Worm (Caenorhabditis elegans) whole organism, L2 larva: ENCODE measurements around the gene C13C4.7.

Source experiments
- Y55F3AM.14 ChIP-seq: fragments of 200-800 bp; sonication (Bioruptor generic); optimal IDR thresholded peaks from 2 replicates; lab custom pipeline; 2018; ENCODE audit warnings: mild to moderate bottlenecking, missing genetic modification characterization, missing compliant biosample characterization
- ZK546.5 ChIP-seq: sonication (generic microtip); optimal IDR thresholded peaks from 2 replicates; lab custom pipeline; 2017; ENCODE audit warnings: missing biosample characterization, missing genetic modification characterization
- ama-1 ChIP-seq: fragments of 150-350 bp; optimal IDR thresholded peaks from 2 replicates; lab custom pipeline; 2018; ENCODE audit warnings: inconsistent platforms
- blmp-1 ChIP-seq: sonication (generic microtip); optimal IDR thresholded peaks from 2 replicates; lab custom pipeline; 2017; ENCODE audit warnings: missing genetic modification characterization, mild to moderate bottlenecking, missing compliant biosample characterization, antibody characterized with exemption, moderate library complexity; ENCODE audit not compliant: insufficient read depth
- ceh-16 ChIP-seq: fragments of 150-350 bp; optimal IDR thresholded peaks from 2 replicates; lab custom pipeline; 2014; ENCODE audit warnings: missing biosample characterization, missing genetic modification characterization
- ceh-82 ChIP-seq: fragments of 150-350 bp; optimal IDR thresholded peaks from 2 replicates; lab custom pipeline; 2014; ENCODE audit warnings: missing biosample characterization, missing genetic modification characterization
- crh-2 ChIP-seq: sonication (generic microtip); optimal IDR thresholded peaks from 2 replicates; lab custom pipeline; 2017; ENCODE audit warnings: missing biosample characterization, missing genetic modification characterization
- fos-1 ChIP-seq: fragments of 150-350 bp; optimal IDR thresholded peaks from 2 replicates; lab custom pipeline; 2014; ENCODE audit warnings: missing biosample characterization, missing genetic modification characterization
- lin-13 ChIP-seq: fragments of 150-350 bp; optimal IDR thresholded peaks from 2 replicates; lab custom pipeline; 2014; ENCODE audit warnings: missing biosample characterization, missing genetic modification reagents, missing genetic modification characterization
- lin-39 ChIP-seq: fragments of 150-350 bp; optimal IDR thresholded peaks from 2 replicates; lab custom pipeline; 2014; ENCODE audit warnings: missing biosample characterization, missing genetic modification reagents, missing genetic modification characterization
- mab-5 ChIP-seq: fragments of 150-350 bp; optimal IDR thresholded peaks from 2 replicates; lab custom pipeline; 2014; ENCODE audit warnings: missing biosample characterization, missing genetic modification characterization
- mdl-1 ChIP-seq, 2 experiments: fragments of 150-350 bp in 1 of 2; sonication (generic microtip) in 1 of 2; optimal IDR thresholded peaks; 2 replicates each; lab custom pipeline; 2017; ENCODE audit warnings: missing biosample characterization in 2 of 2, missing genetic modification characterization in 2 of 2
- nhr-10 ChIP-seq: sonication (generic microtip); optimal IDR thresholded peaks from 2 replicates; lab custom pipeline; 2017; ENCODE audit warnings: missing biosample characterization, missing genetic modification characterization
- nhr-12 ChIP-seq: fragments of 150-350 bp; optimal IDR thresholded peaks from 2 replicates; lab custom pipeline; 2014; ENCODE audit warnings: missing biosample characterization, missing genetic modification characterization
- nhr-129 ChIP-seq: fragments of 150-350 bp; optimal IDR thresholded peaks from 2 replicates; lab custom pipeline; 2014; ENCODE audit warnings: missing biosample characterization, missing genetic modification characterization
- nhr-21 ChIP-seq: fragments of 150-350 bp; optimal IDR thresholded peaks from 2 replicates; lab custom pipeline; 2014; ENCODE audit warnings: missing biosample characterization, missing genetic modification characterization
- nhr-237 ChIP-seq: fragments of 150-350 bp; optimal IDR thresholded peaks from 2 replicates; lab custom pipeline; 2014; ENCODE audit warnings: missing biosample characterization, missing genetic modification characterization
- nhr-25 ChIP-seq: fragments of 150-350 bp; sonication (generic microtip); optimal IDR thresholded peaks from 3 replicates; lab custom pipeline; 2014; ENCODE audit warnings: missing biosample characterization, missing genetic modification characterization
- nhr-6 ChIP-seq: fragments of 150-350 bp; optimal IDR thresholded peaks from 2 replicates; lab custom pipeline; 2014; ENCODE audit warnings: missing biosample characterization, missing genetic modification characterization
- nhr-77 ChIP-seq: fragments of 150-350 bp; optimal IDR thresholded peaks from 2 replicates; lab custom pipeline; 2014; ENCODE audit warnings: missing biosample characterization, missing genetic modification characterization
- sma-3 ChIP-seq: sonication (generic microtip); optimal IDR thresholded peaks from 2 replicates; lab custom pipeline; 2016; ENCODE audit warnings: missing genetic modification reagents, missing genetic modification characterization, missing compliant biosample characterization
- sma-9 ChIP-seq, 2 experiments: fragments of 150-350 bp in 1 of 2; sonication (generic microtip) in 1 of 2; optimal IDR thresholded peaks; 2 replicates each; lab custom pipeline; 2014 to 2016; ENCODE audit warnings: missing genetic modification characterization in 2 of 2, mild to moderate bottlenecking in 1 of 2, missing biosample characterization in 1 of 2, missing compliant biosample characterization in 1 of 2, missing genetic modification reagents in 1 of 2, moderate library complexity in 1 of 2
- snpc-4 ChIP-seq: fragments of 150-350 bp; optimal IDR thresholded peaks from 2 replicates; lab custom pipeline; 2014; ENCODE audit warnings: missing biosample characterization, missing genetic modification characterization
- zag-1 ChIP-seq: fragments of 150-350 bp; optimal IDR thresholded peaks from 2 replicates; lab custom pipeline; 2014; ENCODE audit warnings: missing biosample characterization, missing genetic modification characterization
- ztf-1 ChIP-seq: fragments of 200-800 bp; sonication (Bioruptor generic); conservative IDR thresholded peaks from 2 replicates; pipeline ENCODE4 v1.3.6; 2022; ENCODE audit warnings: missing genetic modification characterization, missing compliant biosample characterization
- ztf-4 ChIP-seq: fragments of 150-350 bp; optimal IDR thresholded peaks from 2 replicates; lab custom pipeline; 2014; ENCODE audit warnings: missing biosample characterization, missing genetic modification characterization

Gene C13C4.7

DNA sequence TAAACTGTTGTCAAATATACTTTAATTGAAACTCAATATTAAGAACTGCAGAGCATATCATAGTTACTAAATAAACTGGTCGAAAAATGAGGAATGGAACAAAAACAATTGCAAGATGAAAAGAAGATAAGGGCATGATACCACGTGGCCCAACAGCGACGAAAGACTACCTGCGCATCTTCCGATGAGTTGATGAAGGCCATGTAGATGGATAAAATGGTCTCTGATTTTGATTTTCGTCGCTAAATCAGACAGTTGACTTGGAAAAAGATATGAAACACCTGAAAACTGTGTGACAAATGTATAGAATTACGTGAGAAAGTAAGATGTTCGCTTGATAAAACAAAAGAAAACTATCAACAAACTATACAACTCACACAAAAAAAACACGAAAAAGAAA, 48.8 kb downstream of the C13C4.7 start:
- TF ChIP-seq nhr-25 (tag; lab: Kevin White, UChicago) (peak; percentile 44), ceh-16 (tag; lab: Kevin White, UChicago) (no peak), ZK546.5 (no peak), crh-2 (tag; lab: Kevin White, UChicago) (peak; percentile 43), nhr-237 (no peak), sma-9 (GFP tag; optimal IDR thresholded peaks at IDR 0.05; lab: Kevin White, UChicago) (peak; percentile 60), sma-9 (tag; optimal IDR thresholded peaks at IDR 0.05; lab: Kevin White, UChicago) (no peak), blmp-1 (tag; lab: Kevin White, UChicago) (peak; percentile 43), nhr-129 (tag; lab: Kevin White, UChicago) (peak; percentile 34), mdl-1 (tag; optimal IDR thresholded peaks at IDR 0.05; lab: Kevin White, UChicago) (peak; percentile 27 to 34), nhr-21 (tag; lab: Kevin White, UChicago) (peak; percentile 54), fos-1 (peak; percentile 33), sma-3 (GFP tag; lab: Kevin White, UChicago) (peak; percentile 29)
- TF ChIP-seq, all 48 proteins: peak for 9

ce11 chrV:12070419-12070818, 49.9 kb downstream of the C13C4.7 start, which contains the start of gene kmo-1:
kmo-1 (minus strand) TSS chrV:12070519.
- TF ChIP-seq ceh-82 (no peak), lin-13 (GFP tag; lab: Kevin White, UChicago) (no peak), snpc-4 (tag; lab: Kevin White, UChicago) (no peak), ama-1 (lab: Kevin White, UChicago) (no peak), zag-1 (tag; lab: Kevin White, UChicago) (no peak), crh-2 (tag; lab: Kevin White, UChicago) (no peak), ztf-1 (GFP tag; lab: Robert Waterston, UW) (no peak), nhr-6 (tag; lab: Kevin White, UChicago) (no peak), nhr-10 (tag; lab: Kevin White, UChicago) (no peak), ztf-4 (tag; lab: Kevin White, UChicago) (no peak), sma-3 (GFP tag; lab: Kevin White, UChicago) (no peak), ceh-16 (tag; lab: Kevin White, UChicago) (no peak), Y55F3AM.14 (GFP tag; lab: Kevin White, UChicago) (no peak), nhr-12 (no peak), nhr-129 (tag; lab: Kevin White, UChicago) (no peak), lin-39 (tag; lab: Kevin White, UChicago) (no peak), sma-9 (GFP tag; optimal IDR thresholded peaks at IDR 0.05; lab: Kevin White, UChicago) (no peak), sma-9 (tag; optimal IDR thresholded peaks at IDR 0.05; lab: Kevin White, UChicago) (no peak), nhr-21 (tag; lab: Kevin White, UChicago) (no peak), mab-5 (tag; lab: Kevin White, UChicago) (no peak), nhr-77 (tag; lab: Kevin White, UChicago) (no peak)
- TF ChIP-seq, all 48 proteins: peak for 0
